Worm (Caenorhabditis elegans) whole organism, late embryonic: ENCODE results near the gene vap-2.

Experiments used
- C08G9.2 ChIP-seq: sonication (generic microtip); optimal IDR thresholded peaks from 2 replicates; lab custom pipeline; 2016; ENCODE audit warnings: mild to moderate bottlenecking, missing genetic modification characterization, moderate library complexity, missing compliant biosample characterization
- C38D4.7 ChIP-seq: fragments of 200-800 bp; sonication (Bioruptor generic); optimal IDR thresholded peaks from 2 replicates; lab custom pipeline; 2018; ENCODE audit warnings: mild to moderate bottlenecking, missing genetic modification characterization, moderate library complexity, missing compliant biosample characterization
- K02D7.2 ChIP-seq: sonication (generic microtip); optimal IDR thresholded peaks from 2 replicates; lab custom pipeline; 2017; ENCODE audit warnings: mild to moderate bottlenecking, missing genetic modification characterization, missing compliant biosample characterization
- Y22D7AL.16 ChIP-seq: sonication (generic microtip); optimal IDR thresholded peaks from 2 replicates; lab custom pipeline; 2016; ENCODE audit warnings: missing genetic modification characterization, missing compliant biosample characterization
- ahr-1 ChIP-seq: sonication (generic microtip); optimal IDR thresholded peaks from 2 replicates; lab custom pipeline; 2016; ENCODE audit warnings: missing genetic modification characterization, missing compliant biosample characterization
- ama-1 ChIP-seq: fragments of 150-350 bp; optimal IDR thresholded peaks from 2 replicates; lab custom pipeline; 2014
- ceh-14 ChIP-seq: sonication (generic microtip); optimal IDR thresholded peaks from 2 replicates; lab custom pipeline; 2016; ENCODE audit warnings: missing genotype, missing genetic modification characterization, missing compliant biosample characterization
- ceh-22 ChIP-seq: sonication (generic microtip); optimal IDR thresholded peaks from 2 replicates; lab custom pipeline; 2017; ENCODE audit warnings: missing biosample characterization, missing genetic modification characterization
- ceh-24 ChIP-seq: sonication (generic microtip); optimal IDR thresholded peaks from 2 replicates; lab custom pipeline; 2016; ENCODE audit warnings: mild to moderate bottlenecking, missing genetic modification characterization, missing compliant biosample characterization
- ceh-30 ChIP-seq: fragments of 150-350 bp; optimal IDR thresholded peaks from 2 replicates; lab custom pipeline; 2014; ENCODE audit warnings: missing biosample characterization, missing genetic modification characterization
- ceh-45 ChIP-seq: fragments of 200-800 bp; sonication (Bioruptor generic); IDR thresholded peaks from 2 replicates; pipeline ENCODE4 v1.3.6; 2022; ENCODE audit warnings: missing genetic modification reagents, missing genetic modification characterization, missing compliant biosample characterization
- ceh-48 ChIP-seq: sonication (generic microtip); optimal IDR thresholded peaks from 2 replicates; lab custom pipeline; 2016; ENCODE audit warnings: missing genetic modification characterization, inconsistent platforms, missing compliant biosample characterization
- ceh-6 ChIP-seq: fragments of 200-800 bp; sonication (Bioruptor generic); optimal IDR thresholded peaks from 2 replicates; lab custom pipeline; 2018; ENCODE audit warnings: mild to moderate bottlenecking, missing genetic modification characterization, missing compliant biosample characterization
- ceh-9 ChIP-seq: sonication (generic microtip); optimal IDR thresholded peaks from 2 replicates; lab custom pipeline; 2016; ENCODE audit warnings: mild to moderate bottlenecking, missing genetic modification characterization, inconsistent platforms, missing compliant biosample characterization
- che-1 ChIP-seq: sonication (generic microtip); optimal IDR thresholded peaks from 2 replicates; lab custom pipeline; 2016; ENCODE audit warnings: mild to moderate bottlenecking, missing genetic modification characterization, missing compliant biosample characterization
- dmd-4 ChIP-seq: sonication (generic microtip); optimal IDR thresholded peaks from 2 replicates; lab custom pipeline; 2016; ENCODE audit warnings: borderline replicate concordance, missing genetic modification characterization, missing compliant biosample characterization
- eyg-1 ChIP-seq: sonication (generic microtip); optimal IDR thresholded peaks from 2 replicates; lab custom pipeline; 2016; ENCODE audit warnings: missing genotype, missing genetic modification characterization, missing compliant biosample characterization
- fax-1 ChIP-seq: sonication (generic microtip); optimal IDR thresholded peaks from 2 replicates; lab custom pipeline; 2016; ENCODE audit warnings: missing genotype, missing genetic modification characterization, missing compliant biosample characterization
- fkh-6 ChIP-seq: sonication (generic microtip); optimal IDR thresholded peaks from 2 replicates; lab custom pipeline; 2016; ENCODE audit warnings: missing genetic modification characterization, missing compliant biosample characterization
- gmeb-2 ChIP-seq: sonication (generic microtip); optimal IDR thresholded peaks from 2 replicates; lab custom pipeline; 2016; ENCODE audit warnings: missing genetic modification characterization, inconsistent platforms, missing compliant biosample characterization
- hlh-15 ChIP-seq: sonication (generic microtip); optimal IDR thresholded peaks from 2 replicates; lab custom pipeline; 2016; ENCODE audit warnings: missing genetic modification characterization, missing compliant biosample characterization
- hlh-30 ChIP-seq: sonication (generic microtip); optimal IDR thresholded peaks from 2 replicates; lab custom pipeline; 2017; ENCODE audit warnings: antibody characterized with exemption, missing genetic modification characterization, missing compliant biosample characterization; ENCODE audit not compliant: insufficient read depth
- hlh-6 ChIP-seq: sonication (generic microtip); optimal IDR thresholded peaks from 2 replicates; lab custom pipeline; 2016; ENCODE audit warnings: missing genotype, missing genetic modification characterization, missing compliant biosample characterization
- hlh-8 ChIP-seq: sonication (generic microtip); optimal IDR thresholded peaks from 2 replicates; lab custom pipeline; 2016; ENCODE audit warnings: missing genotype, missing genetic modification characterization, missing compliant biosample characterization
- lim-6 ChIP-seq: sonication (generic microtip); optimal IDR thresholded peaks from 2 replicates; lab custom pipeline; 2016; ENCODE audit warnings: missing genetic modification characterization, missing compliant biosample characterization
- madf-2 ChIP-seq: sonication (generic microtip); optimal IDR thresholded peaks from 2 replicates; lab custom pipeline; 2017; ENCODE audit warnings: missing genetic modification characterization, missing compliant biosample characterization
- nhr-11 ChIP-seq: fragments of 150-350 bp; optimal IDR thresholded peaks from 2 replicates; lab custom pipeline; 2014; ENCODE audit warnings: missing biosample characterization, missing genetic modification characterization
- nhr-232 ChIP-seq: sonication (generic microtip); optimal IDR thresholded peaks from 2 replicates; lab custom pipeline; 2016; ENCODE audit warnings: missing genetic modification characterization, missing compliant biosample characterization
- npax-4 ChIP-seq: sonication (generic microtip); optimal IDR thresholded peaks from 2 replicates; lab custom pipeline; 2016; ENCODE audit warnings: missing genetic modification characterization, missing compliant biosample characterization
- odd-2 ChIP-seq: sonication (generic microtip); optimal IDR thresholded peaks from 2 replicates; lab custom pipeline; 2017; ENCODE audit warnings: antibody characterized with exemption, mild to moderate bottlenecking, missing genetic modification characterization, missing compliant biosample characterization
- pax-1 ChIP-seq: fragments of 150-350 bp; optimal IDR thresholded peaks from 2 replicates; lab custom pipeline; 2014; ENCODE audit warnings: missing biosample characterization, missing genetic modification characterization
- pha-2 ChIP-seq: sonication (generic microtip); optimal IDR thresholded peaks from 2 replicates; lab custom pipeline; 2017; ENCODE audit warnings: mild to moderate bottlenecking, missing genetic modification characterization, missing compliant biosample characterization
- rnt-1 ChIP-seq: sonication (generic microtip); optimal IDR thresholded peaks from 2 replicates; lab custom pipeline; 2016; ENCODE audit warnings: missing genetic modification characterization, missing compliant biosample characterization
- sdc-2 ChIP-seq: sonication (generic microtip); optimal IDR thresholded peaks from 2 replicates; lab custom pipeline; 2016; ENCODE audit warnings: missing genotype, missing genetic modification characterization, missing compliant biosample characterization
- sox-2 ChIP-seq: fragments of 200-800 bp; sonication (Bioruptor generic); IDR thresholded peaks from 2 replicates; pipeline ENCODE4 v1.3.6; 2022; ENCODE audit warnings: missing genetic modification reagents, missing genetic modification characterization, missing compliant biosample characterization
- tbx-2 ChIP-seq: sonication (generic microtip); optimal IDR thresholded peaks from 2 replicates; lab custom pipeline; 2016; ENCODE audit warnings: missing genetic modification characterization, missing compliant biosample characterization
- tbx-7 ChIP-seq: sonication (generic microtip); optimal IDR thresholded peaks from 2 replicates; lab custom pipeline; 2016; ENCODE audit warnings: missing genotype, missing genetic modification characterization, missing compliant biosample characterization
- ttx-3 ChIP-seq: sonication (generic microtip); optimal IDR thresholded peaks from 2 replicates; lab custom pipeline; 2016; ENCODE audit warnings: missing genetic modification reagents, missing genetic modification characterization, missing compliant biosample characterization
- unc-55 ChIP-seq: sonication (generic microtip); optimal IDR thresholded peaks from 2 replicates; lab custom pipeline; 2017; ENCODE audit warnings: missing biosample characterization, missing genetic modification reagents, missing genetic modification characterization
- ztf-16 ChIP-seq: sonication (generic microtip); optimal IDR thresholded peaks from 2 replicates; lab custom pipeline; 2017; ENCODE audit warnings: missing genetic modification characterization, missing compliant biosample characterization

vap-2 gene

ce11 chrX:10769232-10769738 lies 23.1 kb downstream of the vap-2 start, which contains the start of gene sma-9:
Gene sma-9 (plus strand): TSS chrX:10769282.
- TF ChIP-seq sox-2 (GFP tag; lab: Robert Waterston, UW), result no peak

ce11 chrX:10768289-10769153 lies 23.8 kb downstream of the vap-2 start:
- TF ChIP-seq pha-2, result no peak
- TF ChIP-seq odd-2 (tag; lab: Kevin White, UChicago), result no peak
- no peak for TF ChIP-seq ahr-1 (tag; lab: Kevin White, UChicago)
- TF ChIP-seq dmd-4 (tag; lab: Kevin White, UChicago), result no peak
- no peak for TF ChIP-seq nhr-11 (tag; lab: Kevin White, UChicago)
- TF ChIP-seq ceh-24 (tag; lab: Kevin White, UChicago), result no peak
- TF ChIP-seq ceh-48 (tag; lab: Kevin White, UChicago), result no peak
- TF ChIP-seq ceh-22 (tag; lab: Kevin White, UChicago), result no peak
- no peak for TF ChIP-seq hlh-8
- no peak for TF ChIP-seq ceh-30 (tag; lab: Kevin White, UChicago)
- TF ChIP-seq fkh-6 (tag; lab: Kevin White, UChicago), result no peak

ce11 chrX:10767669-10768068 lies 24.7 kb downstream of the vap-2 start:
- TF ChIP-seq pax-1 (tag; lab: Kevin White, UChicago), result no peak

- TF ChIP-seq hlh-30 (tag; lab: Kevin White, UChicago) (no peak), ceh-24 (tag; lab: Kevin White, UChicago) (no peak), eyg-1 (tag; lab: Kevin White, UChicago) (no peak), C08G9.2 (tag; lab: Kevin White, UChicago) (no peak), K02D7.2 (tag; lab: Kevin White, UChicago) (no peak), dmd-4 (tag; lab: Kevin White, UChicago) (no peak), ceh-48 (tag; lab: Kevin White, UChicago) (no peak), tbx-2 (tag; lab: Kevin White, UChicago) (no peak), ttx-3 (tag; lab: Kevin White, UChicago) (no peak), nhr-232 (tag; lab: Kevin White, UChicago) (no peak), unc-55 (GFP tag; lab: Kevin White, UChicago) (no peak), ama-1 (lab: Kevin White, UChicago) (no peak), gmeb-2 (no peak)
Measured at ce11 chrX:10766966-10767644, 25.2 kb downstream of the vap-2 start.

- TF ChIP-seq madf-2 (tag; lab: Kevin White, UChicago) (peak; percentile 15), ztf-16 (peak; percentile 14), hlh-30 (tag; lab: Kevin White, UChicago) (peak; percentile 92), ahr-1 (tag; lab: Kevin White, UChicago) (no peak), ama-1 (lab: Kevin White, UChicago) (no peak), ceh-24 (tag; lab: Kevin White, UChicago) (no peak), Y22D7AL.16 (no peak), ceh-14 (tag; lab: Kevin White, UChicago) (peak; percentile 81), ceh-45 (GFP tag; lab: Robert Waterston, UW) (0 out of 2 replicates have a peak, but pooled peaks have one; percentile 6), ceh-6 (no peak), sdc-2 (tag; lab: Kevin White, UChicago) (peak; percentile 85), dmd-4 (tag; lab: Kevin White, UChicago) (peak; percentile 66), C38D4.7 (GFP tag; lab: Kevin White, UChicago) (no peak), sox-2 (GFP tag; lab: Robert Waterston, UW) (peak; percentile 58), lim-6 (tag; lab: Kevin White, UChicago) (peak; percentile 38), hlh-15 (tag; lab: Kevin White, UChicago) (no peak), hlh-6 (tag; lab: Kevin White, UChicago) (peak; percentile 26), ceh-9 (no peak), nhr-11 (tag; lab: Kevin White, UChicago) (no peak), fax-1 (tag; lab: Kevin White, UChicago) (peak; percentile 55), npax-4 (tag; lab: Kevin White, UChicago) (no peak), che-1 (tag; lab: Kevin White, UChicago) (no peak), tbx-7 (tag; lab: Kevin White, UChicago) (peak; percentile 39), rnt-1 (tag; lab: Kevin White, UChicago) (peak; percentile 92), K02D7.2 (tag; lab: Kevin White, UChicago) (no peak)
Measured at ce11 chrX:10766123-10766622, 26.2 kb downstream of the vap-2 start.
